Worm (Caenorhabditis elegans): ENCODE data around the gene srg-16.

ce11 chrII:12508650-12509049 lies 41.7 kb downstream of the srg-16 start, which contains the start of gene srh-67:
- TF ChIP-seq him-1 (tag; optimal IDR thresholded peaks at IDR 0.05), result no peak
- no peak for TF ChIP-seq W03F9.2 (tag; optimal IDR thresholded peaks at IDR 0.05)

Measured in whole organism, L4/young adult.